Worm (Caenorhabditis elegans): ENCODE measurements around the gene T05C1.1.

DNA sequence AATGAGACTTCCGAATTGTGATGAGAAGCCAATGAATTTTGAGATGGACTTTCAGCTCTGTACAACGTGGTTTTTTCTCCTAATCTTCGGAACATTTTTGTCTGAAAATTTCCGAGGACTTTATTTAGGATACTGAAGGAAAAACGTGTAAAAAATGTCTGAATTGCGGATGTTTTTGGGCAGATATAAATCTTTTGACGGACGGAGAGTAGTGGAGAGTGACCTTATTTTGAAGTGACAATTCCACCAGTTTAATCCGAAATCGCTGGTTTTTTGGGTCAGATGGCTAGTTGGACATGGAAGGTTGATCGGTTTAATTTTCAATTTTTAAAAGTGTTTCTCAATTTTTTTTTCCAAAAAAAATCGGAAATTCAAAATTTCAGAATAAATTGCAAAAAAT is 10.9 kb downstream of the T05C1.1 start, which contains the start of gene T05C1.3:
- TF ChIP-seq W03F9.2 (tag; optimal IDR thresholded peaks at IDR 0.05) = no peak
- no peak for TF ChIP-seq dao-5 (tag; optimal IDR thresholded peaks at IDR 0.05)
- no peak for TF ChIP-seq him-1 (tag; optimal IDR thresholded peaks at IDR 0.05)

Data from whole organism, L4/young adult.